Worm (Caenorhabditis elegans): ENCODE data around the gene yju-2.

yju-2 gene

ce11 chrIII:7198838-7199237 is 14.7 kb downstream of the yju-2 start, which contains the start of gene pfd-5 (continued):
- no peak for TF ChIP-seq ceh-100 (GFP tag; IDR thresholded peaks at IDR 0.05)
- peak; percentile 70 for TF ChIP-seq dpl-1 (GFP tag; optimal IDR thresholded peaks at IDR 0.05)
- TF ChIP-seq F52B5.7 (tag; optimal IDR thresholded peaks at IDR 0.05): no peak
- TF ChIP-seq somi-1 (GFP tag; optimal IDR thresholded peaks at IDR 0.05): no peak
- no peak for TF ChIP-seq hlh-26 (GFP tag; conservative IDR thresholded peaks at IDR 0.05)
- no peak for TF ChIP-seq attf-5 (GFP tag; optimal IDR thresholded peaks at IDR 0.05)
- TF ChIP-seq F33H1.4 (GFP tag; IDR thresholded peaks at IDR 0.05): peak; percentile 63
- TF ChIP-seq egl-44 (GFP tag; IDR thresholded peaks at IDR 0.05): no peak
- no peak for TF ChIP-seq hmg-1.2 (GFP tag; IDR thresholded peaks at IDR 0.05)
- TF ChIP-seq zim-3 (tag; optimal IDR thresholded peaks at IDR 0.05): no peak
- no peak for TF ChIP-seq akir-1 (GFP tag; optimal IDR thresholded peaks at IDR 0.05)
- peak; percentile 98 for TF ChIP-seq lin-54 (GFP tag; optimal IDR thresholded peaks at IDR 0.05)
- TF ChIP-seq D2030.7 (GFP tag; IDR thresholded peaks at IDR 0.05): peak; percentile 39
- no peak for TF ChIP-seq B0261.1 (tag; optimal IDR thresholded peaks at IDR 0.05)
- TF ChIP-seq aptf-2 (GFP tag; conservative IDR thresholded peaks at IDR 0.05): no peak
- TF ChIP-seq nhr-179 (tag; optimal IDR thresholded peaks at IDR 0.05): no peak
- no peak for TF ChIP-seq ets-4 (GFP tag; optimal IDR thresholded peaks at IDR 0.05)
- TF ChIP-seq ekl-4 (GFP tag; IDR thresholded peaks at IDR 0.05): no peak
- no peak for TF ChIP-seq Y53G8AR.9 (GFP tag; conservative IDR thresholded peaks at IDR 0.05)
- peak; percentile 50 for TF ChIP-seq ceh-27 (GFP tag; optimal IDR thresholded peaks at IDR 0.05)
- TF ChIP-seq Y53F4B.3 (GFP tag; IDR thresholded peaks at IDR 0.05): no peak
- TF ChIP-seq repo-1 (tag; optimal IDR thresholded peaks at IDR 0.05): no peak
- no peak for TF ChIP-seq F55B11.4 (tag; optimal IDR thresholded peaks at IDR 0.05; ENCODE audit: borderline replicate concordance, insufficient read depth)
- no peak for TF ChIP-seq gei-17 (GFP tag; optimal IDR thresholded peaks at IDR 0.05)
- peak; percentile 90 for TF ChIP-seq efl-1 (GFP tag; optimal IDR thresholded peaks at IDR 0.05)
- no peak for TF ChIP-seq F39B2.1 (GFP tag; IDR thresholded peaks at IDR 0.05)
- peak; percentile 55; the same call in 1 of the 2 replicates for TF ChIP-seq mcd-1 (GFP tag; IDR thresholded peaks at IDR 0.05)
- TF ChIP-seq T07F8.4 (tag; optimal IDR thresholded peaks at IDR 0.05): no peak
- no peak for TF ChIP-seq nfya-2 (GFP tag; IDR thresholded peaks at IDR 0.05)
- no peak for TF ChIP-seq dox-1 (GFP tag; IDR thresholded peaks at IDR 0.05)
- TF ChIP-seq T26A5.8 (tag; optimal IDR thresholded peaks at IDR 0.05): no peak
- no peak for TF ChIP-seq Y95B8A.8 (GFP tag; IDR thresholded peaks at IDR 0.05)
- no peak for TF ChIP-seq F57C9.4 (tag; optimal IDR thresholded peaks at IDR 0.05)
- no peak for TF ChIP-seq cebp-1 (GFP tag; IDR thresholded peaks at IDR 0.05)
- TF ChIP-seq cebp-1 (tag; optimal IDR thresholded peaks at IDR 0.05): no peak
- no peak for TF ChIP-seq nhr-120 (GFP tag; IDR thresholded peaks at IDR 0.05)
- TF ChIP-seq nfyb-1 (GFP tag; IDR thresholded peaks at IDR 0.05): no peak
- no peak for TF ChIP-seq madf-3 (GFP tag; IDR thresholded peaks at IDR 0.05)
- TF ChIP-seq ztf-18 (tag; optimal IDR thresholded peaks at IDR 0.05): peak; percentile 11
- no peak for TF ChIP-seq tlf-1 (GFP tag; optimal IDR thresholded peaks at IDR 0.05)
- TF ChIP-seq hrde-1 (tag; optimal IDR thresholded peaks at IDR 0.05; ENCODE audit: borderline replicate concordance): no peak
- TF ChIP-seq unc-130 (GFP tag; optimal IDR thresholded peaks at IDR 0.05): peak; percentile 66
- TF ChIP-seq F37B4.10 (GFP tag; IDR thresholded peaks at IDR 0.05): no peak
- TF ChIP-seq attf-3 (GFP tag; conservative IDR thresholded peaks at IDR 0.05): no peak
- TF ChIP-seq pha-4 (tag; optimal IDR thresholded peaks at IDR 0.05): no peak
- TF ChIP-seq ZK185.1 (tag; optimal IDR thresholded peaks at IDR 0.05; ENCODE audit: poor library complexity, severe bottlenecking): peak; percentile 55
- no peak for TF ChIP-seq attf-6 (GFP tag; IDR thresholded peaks at IDR 0.05)
- TF ChIP-seq atf-7 (tag; optimal IDR thresholded peaks at IDR 0.05): no peak
- TF ChIP-seq nfya-1 (tag; optimal IDR thresholded peaks at IDR 0.05; ENCODE audit: borderline replicate concordance, insufficient read depth): no peak
- no peak for TF ChIP-seq snpc-1.3 (tag; optimal IDR thresholded peaks at IDR 0.05; ENCODE audit: insufficient read depth)
